Fruit fly (Drosophila melanogaster): ENCODE results near the gene CG13280.

CG13280 gene

DNA sequence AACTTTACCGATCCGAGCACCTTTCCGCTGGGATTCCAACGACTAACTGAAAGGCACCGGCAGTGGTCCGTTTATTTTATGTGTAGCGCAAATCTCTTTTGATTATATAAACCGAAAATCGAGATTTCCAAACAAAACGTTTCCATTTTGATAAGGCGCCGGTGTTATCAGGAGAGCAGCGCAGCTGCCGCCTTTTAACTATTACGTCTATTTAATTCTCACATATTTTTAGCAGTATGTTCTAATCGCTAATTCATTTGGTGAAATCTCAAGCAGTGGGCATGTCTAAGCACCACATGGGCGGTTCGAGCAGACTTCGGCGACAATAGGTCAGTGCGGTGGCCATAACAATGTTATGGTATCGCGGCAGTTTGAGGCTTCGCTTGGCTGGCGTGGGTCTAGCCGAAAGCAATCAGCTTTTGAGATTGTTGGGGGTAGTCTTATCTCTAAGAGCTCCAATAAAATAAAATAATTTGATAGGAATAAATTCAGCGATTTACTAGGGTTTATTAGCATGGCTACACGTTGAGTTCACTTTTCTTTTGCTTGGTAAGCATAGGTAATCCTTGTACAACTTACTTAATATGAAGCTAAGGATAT, 30.1 kb downstream of the CG13280 start, which contains the start of gene Cyt-b5-r:
Gene Cyt-b5-r (minus strand): TSS at position 51 of the 600 bp plus-strand sequence.
- TF ChIP-seq usp (GFP tag; optimal IDR thresholded peaks at IDR 0.05) (no peak), psq (optimal IDR thresholded peaks at IDR 0.05) (no peak), pan (optimal IDR thresholded peaks at IDR 0.05) (no peak), EcR (GFP tag; optimal IDR thresholded peaks at IDR 0.05) (no peak), CG8478 (optimal IDR thresholded peaks at IDR 0.05) (no peak), Dll (optimal IDR thresholded peaks at IDR 0.05) (no peak)

dm6 chr2L:16789880-16790279, 31.0 kb downstream of the CG13280 start:
- TF ChIP-seq Dll (optimal IDR thresholded peaks at IDR 0.05) (no peak), usp (GFP tag; optimal IDR thresholded peaks at IDR 0.05) (no peak), psq (optimal IDR thresholded peaks at IDR 0.05) (no peak), EcR (GFP tag; optimal IDR thresholded peaks at IDR 0.05) (no peak), CG8478 (optimal IDR thresholded peaks at IDR 0.05) (no peak), pan (optimal IDR thresholded peaks at IDR 0.05) (no peak)

DNA sequence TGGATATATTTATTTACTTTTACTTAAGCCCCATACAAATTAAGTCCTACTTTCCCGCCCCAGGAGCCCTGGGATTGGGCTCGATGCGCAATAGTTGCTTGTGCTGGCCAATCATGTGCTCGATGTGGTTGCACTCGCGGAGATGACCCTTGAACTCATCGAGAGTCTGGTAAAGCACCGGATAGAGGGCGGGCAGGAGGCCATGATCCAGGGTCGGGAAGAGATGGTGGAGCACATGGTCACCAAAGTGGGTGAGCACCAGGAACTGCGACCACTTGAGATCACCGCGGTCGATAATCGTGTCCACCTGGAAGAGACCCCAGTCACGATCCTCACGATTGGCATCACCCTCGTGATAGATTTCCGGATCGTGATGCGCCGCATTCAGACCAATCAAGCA, 32.0 kb downstream of the CG13280 start:
- TF ChIP-seq EcR (GFP tag; optimal IDR thresholded peaks at IDR 0.05) (no peak), usp (GFP tag; optimal IDR thresholded peaks at IDR 0.05) (no peak), psq (optimal IDR thresholded peaks at IDR 0.05) (no peak), pan (optimal IDR thresholded peaks at IDR 0.05) (no peak), CG8478 (optimal IDR thresholded peaks at IDR 0.05) (no peak), Dll (optimal IDR thresholded peaks at IDR 0.05) (no peak)

DNA sequence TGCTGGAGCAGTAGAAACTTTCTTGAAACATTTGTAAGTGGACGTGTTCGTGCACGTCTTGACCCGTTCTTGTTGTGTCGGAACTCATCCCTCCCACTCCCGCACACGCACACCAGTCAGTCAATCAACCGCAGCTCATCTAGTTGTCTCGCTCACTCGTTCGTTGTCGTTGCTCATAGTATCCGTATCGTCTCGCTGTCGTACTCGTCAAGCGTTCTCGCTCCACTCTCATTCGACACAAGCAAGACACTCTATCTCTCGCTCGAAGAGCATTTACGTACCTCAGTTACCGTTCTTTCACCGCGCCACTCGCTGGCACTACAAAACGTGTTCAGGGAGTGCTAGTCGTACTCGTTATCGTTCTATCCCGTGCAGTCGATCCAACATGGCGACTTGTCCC, 33.3 kb downstream of the CG13280 start:
- TF ChIP-seq CG8478 (optimal IDR thresholded peaks at IDR 0.05) (no peak), pan (optimal IDR thresholded peaks at IDR 0.05) (no peak), psq (optimal IDR thresholded peaks at IDR 0.05) (no peak), EcR (GFP tag; optimal IDR thresholded peaks at IDR 0.05) (no peak), usp (GFP tag; optimal IDR thresholded peaks at IDR 0.05) (no peak), Dll (optimal IDR thresholded peaks at IDR 0.05) (no peak)

DNA sequence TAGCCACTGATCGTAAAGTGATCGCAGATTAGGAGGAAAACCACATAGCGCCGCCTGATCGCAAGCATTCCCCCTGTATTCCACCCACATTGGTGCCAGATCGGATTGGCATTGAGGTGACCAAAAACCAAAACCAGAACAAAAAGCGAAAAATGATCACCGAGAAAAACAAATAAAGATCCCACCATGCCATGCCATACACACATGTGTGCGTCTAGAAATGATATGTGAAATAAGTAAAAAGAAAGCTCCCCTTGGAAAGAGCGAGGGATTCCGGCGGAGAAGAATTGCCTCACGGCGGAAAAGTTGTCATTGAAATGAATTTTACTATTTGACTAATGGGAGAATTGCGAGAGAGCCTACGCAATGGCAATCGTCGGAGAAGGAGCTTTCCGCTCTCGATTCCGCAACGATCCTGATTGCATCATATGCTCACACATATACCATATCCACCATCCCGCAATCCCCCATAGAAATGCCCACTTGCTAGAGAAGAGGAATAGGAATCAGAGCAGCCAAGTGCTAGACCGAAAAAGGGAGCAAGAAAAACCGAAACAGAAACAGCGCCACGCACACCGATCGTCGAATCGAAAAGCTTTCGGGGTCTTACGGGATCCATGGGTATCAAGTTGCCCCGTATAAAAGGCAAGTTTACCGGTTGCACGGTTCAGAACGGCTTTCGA, 54.7 kb downstream of the CG13280 start, which contains the start of gene Mhc:
Gene Mhc (plus strand): TSS at position 497 of the 683 bp plus-strand sequence.
- TF ChIP-seq Dll (optimal IDR thresholded peaks at IDR 0.05), result no peak
- no peak for TF ChIP-seq psq (optimal IDR thresholded peaks at IDR 0.05)
- TF ChIP-seq pan (optimal IDR thresholded peaks at IDR 0.05), result no peak
- no peak for TF ChIP-seq usp (GFP tag; optimal IDR thresholded peaks at IDR 0.05)
- TF ChIP-seq EcR (GFP tag; optimal IDR thresholded peaks at IDR 0.05), result no peak
- TF ChIP-seq CG8478 (optimal IDR thresholded peaks at IDR 0.05), result no peak

dm6 chr2L:16764480-16764879, 56.4 kb downstream of the CG13280 start:
- TF ChIP-seq CG8478 (optimal IDR thresholded peaks at IDR 0.05) (no peak), Dll (optimal IDR thresholded peaks at IDR 0.05) (no peak), pan (optimal IDR thresholded peaks at IDR 0.05) (no peak), usp (GFP tag; optimal IDR thresholded peaks at IDR 0.05) (no peak), EcR (GFP tag; optimal IDR thresholded peaks at IDR 0.05) (no peak), psq (optimal IDR thresholded peaks at IDR 0.05) (no peak)

DNA sequence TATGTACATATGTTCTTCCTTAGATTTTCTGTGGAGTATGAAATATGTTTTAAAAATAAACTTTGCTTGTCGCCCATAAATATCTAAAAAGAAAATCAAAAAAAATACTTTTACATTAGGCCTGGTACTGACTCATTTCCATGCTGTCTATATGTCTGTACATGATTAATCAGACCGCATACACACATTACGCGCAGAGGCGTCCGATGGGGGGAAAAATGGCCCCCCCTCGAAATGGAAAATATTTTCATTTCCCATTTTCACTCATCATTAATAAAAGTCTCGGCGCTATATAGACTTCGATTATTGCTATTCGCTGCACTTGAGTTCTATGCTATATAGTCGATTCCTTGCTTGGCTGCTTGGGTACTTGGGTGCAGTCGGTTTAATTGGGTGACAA, 59.0 kb downstream of the CG13280 start:
- TF ChIP-seq pan (optimal IDR thresholded peaks at IDR 0.05) (no peak), CG8478 (optimal IDR thresholded peaks at IDR 0.05) (no peak), EcR (GFP tag; optimal IDR thresholded peaks at IDR 0.05) (no peak), psq (optimal IDR thresholded peaks at IDR 0.05) (no peak), Dll (optimal IDR thresholded peaks at IDR 0.05) (no peak), usp (GFP tag; optimal IDR thresholded peaks at IDR 0.05) (no peak)

DNA sequence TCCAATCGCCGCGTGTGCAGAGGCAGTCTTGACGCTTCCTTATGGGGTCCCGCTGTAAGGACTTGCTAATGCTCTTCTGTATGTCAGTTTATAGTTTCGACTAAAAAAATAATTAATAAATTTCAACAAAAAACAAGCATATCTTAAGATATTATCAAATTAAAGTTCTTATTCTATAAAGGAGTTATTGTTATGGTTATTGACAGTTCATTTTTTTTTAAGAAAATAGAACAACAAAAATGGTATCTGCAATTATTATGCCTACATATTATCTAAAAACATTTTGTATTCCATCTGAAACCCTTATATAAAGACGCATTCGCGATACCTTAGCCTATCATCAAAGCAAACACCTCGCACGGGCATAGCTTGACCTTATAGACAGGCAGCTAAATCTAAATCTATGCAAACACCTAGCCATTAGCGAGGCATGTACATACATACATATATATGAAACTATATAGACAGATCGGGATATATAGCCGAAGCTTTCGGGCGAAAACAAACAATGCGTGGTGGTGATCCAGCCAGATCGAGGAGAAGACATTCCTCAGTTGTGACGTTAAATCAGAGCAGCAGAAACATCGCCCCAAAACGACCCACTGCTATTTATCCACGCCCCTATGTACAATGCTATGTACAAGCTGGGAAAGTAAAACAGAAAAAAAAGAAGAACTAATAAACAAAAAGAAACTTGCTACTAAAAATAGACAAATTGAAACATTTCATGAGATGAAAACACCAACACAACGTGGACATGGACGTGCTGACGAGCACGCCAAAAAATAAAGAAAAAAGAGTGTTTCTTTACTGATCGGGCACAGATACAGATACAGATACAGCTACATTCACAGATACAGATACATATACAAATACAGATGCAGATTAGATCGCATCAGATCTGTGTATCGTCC, 60.1 kb downstream of the CG13280 start, which contains the start of gene ppk17:
Gene ppk17 (minus strand): TSS at position 51 of the 914 bp plus-strand sequence.
- TF ChIP-seq CG8478 (optimal IDR thresholded peaks at IDR 0.05), result no peak
- no peak for TF ChIP-seq pan (optimal IDR thresholded peaks at IDR 0.05)
- TF ChIP-seq EcR (GFP tag; optimal IDR thresholded peaks at IDR 0.05), result no peak
- TF ChIP-seq psq (optimal IDR thresholded peaks at IDR 0.05), result no peak
- TF ChIP-seq usp (GFP tag; optimal IDR thresholded peaks at IDR 0.05), result no peak
- TF ChIP-seq Dll (optimal IDR thresholded peaks at IDR 0.05), result no peak

dm6 chr2L:16754074-16754473, 66.8 kb downstream of the CG13280 start, which contains the start of gene yellow-b:
yellow-b (plus strand) TSS chr2L:16754336.
- TF ChIP-seq CG8478 (optimal IDR thresholded peaks at IDR 0.05) (no peak), psq (optimal IDR thresholded peaks at IDR 0.05) (no peak), pan (optimal IDR thresholded peaks at IDR 0.05) (no peak), EcR (GFP tag; optimal IDR thresholded peaks at IDR 0.05) (no peak)

DNA sequence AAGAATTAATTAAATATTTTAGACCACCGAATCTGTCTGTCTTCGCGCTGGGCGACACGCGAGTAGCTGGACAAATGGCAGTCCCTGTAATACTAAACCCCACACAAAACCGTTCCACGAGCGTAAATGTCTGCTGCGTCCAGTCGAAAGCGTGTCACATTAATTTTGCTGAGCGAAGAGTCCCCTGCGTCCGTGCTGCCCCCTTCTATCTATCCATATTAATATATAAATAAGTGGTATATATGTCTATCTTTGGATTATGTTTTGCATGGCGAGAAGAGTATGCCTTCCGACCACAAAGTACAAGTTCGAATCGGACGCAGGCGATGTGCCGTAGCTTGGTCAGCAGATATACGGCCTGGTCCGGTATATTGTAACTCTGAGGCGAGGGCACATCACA, 68.6 kb downstream of the CG13280 start:
- TF ChIP-seq pan (optimal IDR thresholded peaks at IDR 0.05) (no peak), CG8478 (optimal IDR thresholded peaks at IDR 0.05) (no peak), psq (optimal IDR thresholded peaks at IDR 0.05) (no peak), EcR (GFP tag; optimal IDR thresholded peaks at IDR 0.05) (no peak), Dll (optimal IDR thresholded peaks at IDR 0.05) (no peak), usp (GFP tag; optimal IDR thresholded peaks at IDR 0.05) (no peak)

Data from whole organism.